Worm (Caenorhabditis elegans) whole organism, L2 larva: ENCODE results near the gene F28H6.7.

ENCODE experiments used
- C34F6.9 ChIP-seq: fragments of 150-350 bp; optimal IDR thresholded peaks from 2 replicates; lab custom pipeline; 2014; ENCODE audit warnings: missing biosample characterization, missing genetic modification characterization
- F13H6.1 ChIP-seq: sonication (generic microtip); optimal IDR thresholded peaks from 2 replicates; lab custom pipeline; 2016; ENCODE audit warnings: missing genetic modification characterization, missing compliant biosample characterization
- R02D3.7 ChIP-seq: fragments of 150-350 bp; optimal IDR thresholded peaks from 2 replicates; lab custom pipeline; 2014; ENCODE audit warnings: missing biosample characterization, missing genetic modification characterization
- Y55F3AM.14 ChIP-seq: fragments of 200-800 bp; sonication (Bioruptor generic); optimal IDR thresholded peaks from 2 replicates; lab custom pipeline; 2018; ENCODE audit warnings: mild to moderate bottlenecking, missing genetic modification characterization, missing compliant biosample characterization
- ZK546.5 ChIP-seq: sonication (generic microtip); optimal IDR thresholded peaks from 2 replicates; lab custom pipeline; 2017; ENCODE audit warnings: missing biosample characterization, missing genetic modification characterization
- alr-1 ChIP-seq: fragments of 150-350 bp; optimal IDR thresholded peaks from 2 replicates; lab custom pipeline; 2014; ENCODE audit warnings: missing biosample characterization, missing genetic modification characterization
- aly-2 ChIP-seq: fragments of 150-350 bp; optimal IDR thresholded peaks from 2 replicates; lab custom pipeline; 2014; ENCODE audit warnings: missing biosample characterization, missing genetic modification characterization
- ama-1 ChIP-seq: fragments of 150-350 bp; optimal IDR thresholded peaks from 2 replicates; lab custom pipeline; 2018; ENCODE audit warnings: inconsistent platforms
- blmp-1 ChIP-seq: sonication (generic microtip); optimal IDR thresholded peaks from 2 replicates; lab custom pipeline; 2017; ENCODE audit warnings: missing genetic modification characterization, mild to moderate bottlenecking, missing compliant biosample characterization, antibody characterized with exemption, moderate library complexity; ENCODE audit not compliant: insufficient read depth
- ceh-16 ChIP-seq: fragments of 150-350 bp; optimal IDR thresholded peaks from 2 replicates; lab custom pipeline; 2014; ENCODE audit warnings: missing biosample characterization, missing genetic modification characterization
- ceh-82 ChIP-seq: fragments of 150-350 bp; optimal IDR thresholded peaks from 2 replicates; lab custom pipeline; 2014; ENCODE audit warnings: missing biosample characterization, missing genetic modification characterization
- crh-2 ChIP-seq: sonication (generic microtip); optimal IDR thresholded peaks from 2 replicates; lab custom pipeline; 2017; ENCODE audit warnings: missing biosample characterization, missing genetic modification characterization
- dmd-4 ChIP-seq: sonication (generic microtip); optimal IDR thresholded peaks from 2 replicates; lab custom pipeline; 2017; ENCODE audit warnings: missing biosample characterization, missing genetic modification characterization
- elt-1 ChIP-seq: fragments of 150-350 bp; optimal IDR thresholded peaks from 2 replicates; lab custom pipeline; 2014; ENCODE audit warnings: missing biosample characterization, missing genetic modification characterization
- elt-3 ChIP-seq: sonication (generic microtip); optimal IDR thresholded peaks from 2 replicates; lab custom pipeline; 2017; ENCODE audit warnings: missing biosample characterization, missing genetic modification characterization
- fos-1 ChIP-seq: fragments of 150-350 bp; optimal IDR thresholded peaks from 2 replicates; lab custom pipeline; 2014; ENCODE audit warnings: missing biosample characterization, missing genetic modification characterization
- lin-13 ChIP-seq: fragments of 150-350 bp; optimal IDR thresholded peaks from 2 replicates; lab custom pipeline; 2014; ENCODE audit warnings: missing biosample characterization, missing genetic modification reagents, missing genetic modification characterization
- lin-39 ChIP-seq: fragments of 150-350 bp; optimal IDR thresholded peaks from 2 replicates; lab custom pipeline; 2014; ENCODE audit warnings: missing biosample characterization, missing genetic modification reagents, missing genetic modification characterization
- lsy-2 ChIP-seq, 2 experiments: fragments of 150-350 bp in 1 of 2; sonication (generic microtip) in 1 of 2; optimal IDR thresholded peaks; 2 replicates each; lab custom pipeline; 2014 to 2017; ENCODE audit warnings: missing biosample characterization in 2 of 2, missing genetic modification characterization in 2 of 2
- mbf-1 ChIP-seq: sonication (generic microtip); optimal IDR thresholded peaks from 2 replicates; lab custom pipeline; 2017; ENCODE audit warnings: missing biosample characterization, missing genetic modification characterization
- nhr-10 ChIP-seq: sonication (generic microtip); optimal IDR thresholded peaks from 2 replicates; lab custom pipeline; 2017; ENCODE audit warnings: missing biosample characterization, missing genetic modification characterization
- nhr-11 ChIP-seq: fragments of 150-350 bp; optimal IDR thresholded peaks from 2 replicates; lab custom pipeline; 2014; ENCODE audit warnings: missing biosample characterization, missing genetic modification characterization
- nhr-12 ChIP-seq: fragments of 150-350 bp; optimal IDR thresholded peaks from 2 replicates; lab custom pipeline; 2014; ENCODE audit warnings: missing biosample characterization, missing genetic modification characterization
- nhr-129 ChIP-seq: fragments of 150-350 bp; optimal IDR thresholded peaks from 2 replicates; lab custom pipeline; 2014; ENCODE audit warnings: missing biosample characterization, missing genetic modification characterization
- nhr-21 ChIP-seq: fragments of 150-350 bp; optimal IDR thresholded peaks from 2 replicates; lab custom pipeline; 2014; ENCODE audit warnings: missing biosample characterization, missing genetic modification characterization
- nhr-23 ChIP-seq: fragments of 150-350 bp; optimal IDR thresholded peaks from 2 replicates; lab custom pipeline; 2014; ENCODE audit warnings: missing biosample characterization, missing genetic modification reagents, missing genetic modification characterization
- nhr-6 ChIP-seq: fragments of 150-350 bp; optimal IDR thresholded peaks from 2 replicates; lab custom pipeline; 2014; ENCODE audit warnings: missing biosample characterization, missing genetic modification characterization
- nhr-77 ChIP-seq: fragments of 150-350 bp; optimal IDR thresholded peaks from 2 replicates; lab custom pipeline; 2014; ENCODE audit warnings: missing biosample characterization, missing genetic modification characterization
- peb-1 ChIP-seq: fragments of 150-350 bp; optimal IDR thresholded peaks from 2 replicates; lab custom pipeline; 2014; ENCODE audit warnings: missing biosample characterization, missing genetic modification characterization
- sem-4 ChIP-seq: fragments of 150-350 bp; optimal IDR thresholded peaks from 2 replicates; lab custom pipeline; 2014; ENCODE audit warnings: missing biosample characterization, missing genetic modification reagents, missing genetic modification characterization
- skn-1 ChIP-seq: sonication (generic microtip); optimal IDR thresholded peaks from 2 replicates; lab custom pipeline; 2017; ENCODE audit warnings: missing biosample characterization, missing genetic modification characterization
- sma-3 ChIP-seq: sonication (generic microtip); optimal IDR thresholded peaks from 2 replicates; lab custom pipeline; 2016; ENCODE audit warnings: missing genetic modification reagents, missing genetic modification characterization, missing compliant biosample characterization
- sma-9 ChIP-seq, 2 experiments: fragments of 150-350 bp in 1 of 2; sonication (generic microtip) in 1 of 2; optimal IDR thresholded peaks; 2 replicates each; lab custom pipeline; 2014 to 2016; ENCODE audit warnings: missing genetic modification characterization in 2 of 2, mild to moderate bottlenecking in 1 of 2, missing biosample characterization in 1 of 2, missing compliant biosample characterization in 1 of 2, missing genetic modification reagents in 1 of 2, moderate library complexity in 1 of 2
- snpc-4 ChIP-seq: fragments of 150-350 bp; optimal IDR thresholded peaks from 2 replicates; lab custom pipeline; 2014; ENCODE audit warnings: missing biosample characterization, missing genetic modification characterization
- unc-55 ChIP-seq: fragments of 150-350 bp; sonication (generic microtip); optimal IDR thresholded peaks from 3 replicates; lab custom pipeline; 2014; ENCODE audit warnings: missing biosample characterization, missing genetic modification reagents, missing genetic modification characterization
- unc-62 ChIP-seq: fragments of 150-350 bp; optimal IDR thresholded peaks from 2 replicates; lab custom pipeline; 2014; ENCODE audit warnings: missing biosample characterization, missing genetic modification reagents, missing genetic modification characterization
- ztf-4 ChIP-seq: fragments of 150-350 bp; optimal IDR thresholded peaks from 2 replicates; lab custom pipeline; 2014; ENCODE audit warnings: missing biosample characterization, missing genetic modification characterization

Gene F28H6.7

ce11 chrX:14125870-14126269, 10.0 kb downstream of the F28H6.7 start, which contains the start of gene F28H6.6:
Gene F28H6.6 (minus strand): TSS chrX:14125879.
- TF ChIP-seq sma-9 (GFP tag; optimal IDR thresholded peaks at IDR 0.05; lab: Kevin White, UChicago) (no peak), sma-9 (tag; optimal IDR thresholded peaks at IDR 0.05; lab: Kevin White, UChicago) (no peak), fos-1 (tag; lab: Kevin White, UChicago) (no peak), snpc-4 (tag; lab: Kevin White, UChicago) (no peak), unc-62 (GFP tag; lab: Kevin White, UChicago) (no peak), sem-4 (tag; lab: Kevin White, UChicago) (no peak), ceh-16 (no peak), sma-3 (GFP tag; lab: Kevin White, UChicago) (no peak), mbf-1 (no peak), nhr-12 (tag; lab: Kevin White, UChicago) (no peak), F13H6.1 (tag; lab: Kevin White, UChicago) (no peak), Y55F3AM.14 (GFP tag; lab: Kevin White, UChicago) (no peak), skn-1 (tag; lab: Kevin White, UChicago) (no peak), R02D3.7 (tag; lab: Kevin White, UChicago) (no peak), nhr-10 (no peak), peb-1 (tag; lab: Kevin White, UChicago) (no peak), nhr-129 (tag; lab: Kevin White, UChicago) (no peak)

DNA sequence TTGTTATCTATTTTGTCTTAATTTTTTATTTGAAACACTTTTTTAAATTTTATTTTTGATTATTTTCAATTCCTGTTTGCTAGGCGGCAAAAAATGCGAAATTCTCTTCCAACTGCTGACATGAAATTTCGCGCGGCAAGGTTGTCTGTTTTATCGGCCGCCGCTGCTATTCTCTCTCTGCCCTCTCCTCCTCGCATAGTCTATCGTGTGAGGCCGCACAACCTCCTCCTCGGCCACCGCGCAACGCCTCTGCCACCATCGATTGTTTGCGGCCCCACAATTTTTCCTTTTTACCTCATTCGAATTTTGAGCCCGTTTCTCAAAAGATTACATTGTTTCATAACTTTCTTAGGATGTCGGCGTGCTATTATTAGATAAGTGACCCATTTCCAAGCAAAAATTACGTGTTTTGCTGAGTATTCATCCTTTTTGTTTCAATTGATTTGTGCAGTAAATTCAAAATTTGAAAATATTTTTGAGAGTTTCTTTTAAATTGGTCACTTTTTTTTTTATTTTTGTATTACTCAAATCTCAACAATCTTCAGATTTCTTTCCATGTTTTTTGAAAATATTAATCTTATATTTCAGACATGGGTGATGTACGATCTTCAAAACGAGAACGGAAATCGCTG, 11.5 kb downstream of the F28H6.7 start, which contains the start of gene F28H6.4:
Gene F28H6.4 (plus strand): TSS at position 582 of the 632 bp plus-strand sequence.
- peak; percentile 17 for TF ChIP-seq fos-1 (tag; lab: Kevin White, UChicago)
- TF ChIP-seq unc-55 = peak; percentile 47
- no peak for TF ChIP-seq nhr-129 (tag; lab: Kevin White, UChicago)
- no peak for TF ChIP-seq sma-9 (GFP tag; optimal IDR thresholded peaks at IDR 0.05; lab: Kevin White, UChicago)
- no peak for TF ChIP-seq sma-9 (tag; optimal IDR thresholded peaks at IDR 0.05; lab: Kevin White, UChicago)

ce11 chrX:14131476-14131875, 15.6 kb downstream of the F28H6.7 start:
- no peak for TF ChIP-seq dmd-4 (tag; lab: Kevin White, UChicago)
- TF ChIP-seq ceh-16 = no peak
- no peak for TF ChIP-seq lin-39 (tag; lab: Kevin White, UChicago)
- TF ChIP-seq alr-1 (tag; lab: Kevin White, UChicago) = no peak
- TF ChIP-seq nhr-77 = no peak
- TF ChIP-seq ama-1 = no peak
- TF ChIP-seq nhr-21 = no peak
- TF ChIP-seq nhr-6 = no peak
- no peak for TF ChIP-seq elt-3 (tag; lab: Kevin White, UChicago)
- TF ChIP-seq skn-1 (tag; lab: Kevin White, UChicago) = no peak
- no peak for TF ChIP-seq C34F6.9 (tag; lab: Kevin White, UChicago)
- TF ChIP-seq F13H6.1 (tag; lab: Kevin White, UChicago) = no peak

DNA sequence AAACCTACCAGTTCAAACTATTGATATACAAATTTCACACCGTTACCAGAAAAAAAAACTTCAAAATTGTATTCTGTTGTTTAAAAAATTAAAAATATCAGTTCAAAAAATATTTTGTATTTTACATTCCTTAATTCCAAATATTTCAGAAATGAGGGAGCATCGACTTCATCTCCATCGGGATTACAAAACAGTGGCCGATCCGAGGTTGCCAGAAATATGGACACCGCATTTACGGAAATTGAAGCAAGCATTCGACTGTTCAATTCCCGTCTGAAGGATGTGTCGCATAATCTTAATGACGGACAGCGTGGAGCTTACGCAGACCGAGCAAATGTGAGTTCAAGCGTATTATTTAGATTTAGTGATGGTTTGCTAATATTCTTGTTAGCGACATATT, 16.8 kb downstream of the F28H6.7 start:
- TF ChIP-seq ZK546.5 (tag; lab: Kevin White, UChicago) (no peak), skn-1 (tag; lab: Kevin White, UChicago) (no peak), alr-1 (tag; lab: Kevin White, UChicago) (no peak), lin-13 (GFP tag; lab: Kevin White, UChicago) (no peak), F13H6.1 (tag; lab: Kevin White, UChicago) (no peak), ama-1 (no peak), dmd-4 (tag; lab: Kevin White, UChicago) (no peak), sma-3 (GFP tag; lab: Kevin White, UChicago) (no peak), aly-2 (tag; lab: Kevin White, UChicago) (no peak), ceh-82 (tag; lab: Kevin White, UChicago) (no peak), lsy-2 (tag; optimal IDR thresholded peaks at IDR 0.05; lab: Kevin White, UChicago) (no peak)

- no peak for TF ChIP-seq nhr-77
- no peak for TF ChIP-seq lsy-2 (tag; optimal IDR thresholded peaks at IDR 0.05; lab: Kevin White, UChicago)
- TF ChIP-seq crh-2 (tag; lab: Kevin White, UChicago) = no peak
- TF ChIP-seq snpc-4 (tag; lab: Kevin White, UChicago) = no peak
- TF ChIP-seq blmp-1 (tag; lab: Kevin White, UChicago) = no peak
- no peak for TF ChIP-seq ceh-82 (tag; lab: Kevin White, UChicago)
- TF ChIP-seq elt-1 (tag; lab: Kevin White, UChicago) = no peak
- no peak for TF ChIP-seq nhr-11 (tag; lab: Kevin White, UChicago)
- TF ChIP-seq lin-13 (GFP tag; lab: Kevin White, UChicago) = no peak
- TF ChIP-seq sem-4 (tag; lab: Kevin White, UChicago) = no peak
- TF ChIP-seq sma-9 (GFP tag; optimal IDR thresholded peaks at IDR 0.05; lab: Kevin White, UChicago) = no peak
- TF ChIP-seq sma-9 (tag; optimal IDR thresholded peaks at IDR 0.05; lab: Kevin White, UChicago) = no peak
- TF ChIP-seq nhr-23 (tag; lab: Kevin White, UChicago) = no peak
- no peak for TF ChIP-seq dmd-4 (tag; lab: Kevin White, UChicago)
- no peak for TF ChIP-seq nhr-12 (tag; lab: Kevin White, UChicago)
- TF ChIP-seq ztf-4 (tag; lab: Kevin White, UChicago) = no peak
Measured at ce11 chrX:14134244-14134643, 18.3 kb downstream of the F28H6.7 start, which contains the start of gene F28H6.8. Gene F28H6.8 (minus strand): TSS chrX:14134344.
